Worm (Caenorhabditis elegans) whole organism, midembryonic: ENCODE data around the gene K09E3.7.

Experiments used
- T22C8.4 ChIP-seq: fragments of 200-800 bp; sonication (Bioruptor generic); IDR thresholded peaks from 2 replicates; pipeline ENCODE4 v1.3.6; 2022; ENCODE audit warnings: missing genetic modification characterization, missing compliant biosample characterization
- cog-1 ChIP-seq: sonication (generic microtip); optimal IDR thresholded peaks from 2 replicates; lab custom pipeline; 2016; ENCODE audit warnings: missing genetic modification characterization, missing compliant biosample characterization

DNA sequence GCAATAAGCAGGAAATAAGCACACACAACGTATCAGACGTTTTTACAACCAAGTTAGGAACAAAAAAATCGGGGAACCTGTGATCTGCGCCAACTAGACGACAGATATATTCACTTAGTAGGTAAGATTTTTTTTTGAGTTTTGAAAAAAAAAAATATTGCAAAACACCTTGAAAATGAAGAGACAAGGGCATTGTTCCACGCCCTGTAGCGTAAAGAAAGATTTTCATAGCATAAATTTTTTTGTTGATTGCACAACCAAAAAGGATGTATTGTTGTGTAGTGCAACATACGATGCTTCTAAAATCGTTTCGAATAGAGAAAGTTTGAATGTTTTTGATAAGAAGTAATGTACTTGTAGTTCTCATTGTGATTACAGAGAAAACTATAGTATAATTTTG lies 45.8 kb upstream of the K09E3.7 start:
- TF ChIP-seq cog-1 (tag; lab: Kevin White, UChicago) (no peak), T22C8.4 (GFP tag; lab: Robert Waterston, UW) (no peak)
